Worm (Caenorhabditis elegans): ENCODE data around the gene kin-33.

kin-33 gene

DNA sequence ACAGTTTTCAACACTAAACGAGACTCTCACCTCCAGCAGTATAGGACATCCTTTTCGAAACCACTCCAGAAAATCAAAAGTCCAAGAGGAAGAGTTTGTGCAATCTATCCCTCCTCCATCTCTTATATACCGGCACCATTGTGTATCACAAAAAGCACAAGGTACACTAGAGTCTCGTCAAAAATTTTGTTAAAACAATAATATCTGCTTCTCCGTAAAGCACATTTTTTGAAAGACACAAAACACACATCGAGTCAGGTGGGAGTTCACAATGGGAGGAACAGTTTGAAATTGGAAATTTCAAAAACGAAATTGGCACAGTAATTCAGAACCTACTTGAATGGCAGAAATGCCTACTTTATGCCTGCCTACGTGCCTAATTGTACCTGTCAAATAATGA is 8.0 kb upstream of the kin-33 start, which contains the start of gene R02C2.7:
Gene R02C2.7 (minus strand): TSS at position 101 of the 400 bp plus-strand sequence.
- TF ChIP-seq daf-16 (GFP tag; optimal IDR thresholded peaks at IDR 0.05) (no peak), daf-16 (tag; optimal IDR thresholded peaks at IDR 0.05) (no peak), ZK546.5 (tag; optimal IDR thresholded peaks at IDR 0.05) (no peak), spr-3 (GFP tag; optimal IDR thresholded peaks at IDR 0.05) (no peak), hmg-1.1 (GFP tag; IDR thresholded peaks at IDR 0.05) (no peak), snpc-1.2 (GFP tag; IDR thresholded peaks at IDR 0.05) (no peak), ceh-32 (tag; optimal IDR thresholded peaks at IDR 0.05; ENCODE audit: poor library complexity) (no peak), nhr-6 (tag; optimal IDR thresholded peaks at IDR 0.05) (no peak), saeg-2 (GFP tag; IDR thresholded peaks at IDR 0.05) (no peak), ama-1 (optimal IDR thresholded peaks at IDR 0.05) (no peak), sdz-12 (GFP tag; optimal IDR thresholded peaks at IDR 0.05) (no peak), R02D3.7 (tag; optimal IDR thresholded peaks at IDR 0.05) (no peak)

DNA sequence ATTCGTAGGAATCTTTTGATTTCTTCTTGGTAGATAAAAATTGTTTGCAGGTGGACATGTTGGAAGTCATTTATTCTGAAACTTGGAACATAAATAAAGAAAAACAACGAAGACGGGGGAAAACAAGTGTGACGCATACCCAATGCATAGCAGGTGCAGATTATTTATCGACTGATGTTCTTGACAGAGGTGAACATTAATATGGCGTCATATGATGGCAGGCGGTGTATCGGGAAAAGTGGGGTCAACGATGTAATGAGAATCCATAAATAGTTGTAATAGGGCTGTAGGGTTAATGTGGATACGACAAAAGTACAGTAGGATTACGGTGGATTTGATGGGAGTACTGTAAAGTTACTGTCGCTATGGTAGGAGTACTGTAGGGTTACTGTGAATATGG is 5.8 kb upstream of the kin-33 start, which contains the start of gene txt-2:
Gene txt-2 (minus strand): TSS at position 214 of the 400 bp plus-strand sequence.
- TF ChIP-seq duxl-1 (tag; optimal IDR thresholded peaks at IDR 0.05; ENCODE audit: poor library complexity) (no peak), egl-43 (GFP tag; IDR thresholded peaks at IDR 0.05) (no peak), tra-1 (GFP tag; IDR thresholded peaks at IDR 0.05) (no peak), dpl-1 (GFP tag; optimal IDR thresholded peaks at IDR 0.05) (no peak), gei-8 (GFP tag; optimal IDR thresholded peaks at IDR 0.05) (no peak), mxl-2 (GFP tag; conservative IDR thresholded peaks at IDR 0.05) (no peak), Y75B8A.6 (GFP tag; IDR thresholded peaks at IDR 0.05) (no peak), hmg-1.1 (GFP tag; IDR thresholded peaks at IDR 0.05) (no peak), ZK337.2 (GFP tag; IDR thresholded peaks at IDR 0.05) (no peak), unc-39 (tag; optimal IDR thresholded peaks at IDR 0.05) (no peak), zfp-3 (GFP tag; conservative IDR thresholded peaks at IDR 0.05) (no peak), nhr-25 (tag; optimal IDR thresholded peaks at IDR 0.05; ENCODE audit: borderline replicate concordance, insufficient read depth) (no peak), nhr-48 (tag; optimal IDR thresholded peaks at IDR 0.05) (no peak)

ce11 chrV:238094-238493 is 3.6 kb upstream of the kin-33 start, which contains the start of gene R02C2.1:
TSS of gene R02C2.1 (minus strand) at chrV:238194.
- TF ChIP-seq dpl-1 (GFP tag; optimal IDR thresholded peaks at IDR 0.05) (no peak), nhr-237 (tag; optimal IDR thresholded peaks at IDR 0.05) (no peak), duxl-1 (tag; optimal IDR thresholded peaks at IDR 0.05; ENCODE audit: poor library complexity) (no peak), ztf-7 (tag; optimal IDR thresholded peaks at IDR 0.05) (no peak), nhr-102 (tag; optimal IDR thresholded peaks at IDR 0.05) (no peak), ctbp-1 (GFP tag; IDR thresholded peaks at IDR 0.05) (no peak), vab-7 (GFP tag; IDR thresholded peaks at IDR 0.05) (no peak), egl-43 (GFP tag; IDR thresholded peaks at IDR 0.05) (no peak), daf-19 (GFP tag; conservative IDR thresholded peaks at IDR 0.05) (no peak), php-3 (GFP tag; IDR thresholded peaks at IDR 0.05) (no peak), mxl-3 (GFP tag; optimal IDR thresholded peaks at IDR 0.05) (no peak), F49E8.2 (tag; optimal IDR thresholded peaks at IDR 0.05; ENCODE audit: borderline replicate concordance) (no peak)

ce11 chrV:237012-237411 is 2.5 kb upstream of the kin-33 start:
- TF ChIP-seq aha-1 (tag): peak; percentile 90
- no peak for TF ChIP-seq nhr-77 (tag; optimal IDR thresholded peaks at IDR 0.05)
- no peak for TF ChIP-seq zag-1 (tag; optimal IDR thresholded peaks at IDR 0.05)

All from whole organism, L4 larva.